Fruit fly (Drosophila melanogaster): Measurements from ENCODE around the gene CG14270.

- TF ChIP-seq Pif1B (GFP tag; optimal IDR thresholded peaks at IDR 0.05), result no peak
- peak; percentile 10 for TF ChIP-seq CG15710 (tag; optimal IDR thresholded peaks at IDR 0.05)
- no peak for TF ChIP-seq CG9948 (tag; optimal IDR thresholded peaks at IDR 0.05)
- no peak for TF ChIP-seq CG8159 (tag; optimal IDR thresholded peaks at IDR 0.05)
- no peak for TF ChIP-seq rn (GFP tag; IDR thresholded peaks at IDR 0.05)
- TF ChIP-seq fd96Ca (GFP tag; IDR thresholded peaks at IDR 0.05), result no peak
- TF ChIP-seq CG10348 (GFP tag; IDR thresholded peaks at IDR 0.05), result no peak
- no peak for TF ChIP-seq EcR (GFP tag; optimal IDR thresholded peaks at IDR 0.05)
- TF ChIP-seq CG12605 (GFP tag; IDR thresholded peaks at IDR 0.05), result no peak
- TF ChIP-seq Ets98B (GFP tag; IDR thresholded peaks at IDR 0.05), result no peak
These were observed 11.5 kb downstream of the CG14270 start for dm6 chrX:3473636-3474035.
